Worm (Caenorhabditis elegans) whole organism, L2 larva: ENCODE measurements around the gene pos-1.

Experiments used
- mab-5 ChIP-seq: fragments of 150-350 bp; optimal IDR thresholded peaks from 2 replicates; lab custom pipeline; 2014; ENCODE audit warnings: missing biosample characterization, missing genetic modification characterization
- skn-1 ChIP-seq: sonication (generic microtip); optimal IDR thresholded peaks from 2 replicates; lab custom pipeline; 2017; ENCODE audit warnings: missing biosample characterization, missing genetic modification characterization

DNA sequence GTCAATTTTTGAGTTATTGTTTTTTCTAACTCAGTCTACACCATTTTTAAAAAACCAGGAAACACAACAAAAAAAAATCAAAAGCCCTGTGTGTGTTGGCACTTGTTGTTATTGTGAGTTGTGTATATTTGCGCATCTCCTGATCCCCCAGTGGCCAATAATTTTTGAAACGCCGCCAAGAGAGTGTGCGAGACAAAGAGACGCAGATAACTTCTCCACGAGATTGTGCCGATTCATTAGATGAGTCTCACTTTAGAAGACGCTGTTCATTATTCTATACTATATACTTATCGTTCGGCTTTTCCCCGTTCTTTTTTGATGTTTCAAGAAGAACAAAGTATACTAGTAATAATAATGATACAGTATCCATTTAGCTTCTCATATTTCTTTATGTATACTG is 36.8 kb downstream of the pos-1 start:
- peak; percentile 57 for TF ChIP-seq mab-5 (tag; lab: Kevin White, UChicago)
- no peak for TF ChIP-seq skn-1 (tag; lab: Kevin White, UChicago)
